Fruit fly (Drosophila melanogaster): ENCODE measurements around the gene Mbs.

The Mbs gene

DNA sequence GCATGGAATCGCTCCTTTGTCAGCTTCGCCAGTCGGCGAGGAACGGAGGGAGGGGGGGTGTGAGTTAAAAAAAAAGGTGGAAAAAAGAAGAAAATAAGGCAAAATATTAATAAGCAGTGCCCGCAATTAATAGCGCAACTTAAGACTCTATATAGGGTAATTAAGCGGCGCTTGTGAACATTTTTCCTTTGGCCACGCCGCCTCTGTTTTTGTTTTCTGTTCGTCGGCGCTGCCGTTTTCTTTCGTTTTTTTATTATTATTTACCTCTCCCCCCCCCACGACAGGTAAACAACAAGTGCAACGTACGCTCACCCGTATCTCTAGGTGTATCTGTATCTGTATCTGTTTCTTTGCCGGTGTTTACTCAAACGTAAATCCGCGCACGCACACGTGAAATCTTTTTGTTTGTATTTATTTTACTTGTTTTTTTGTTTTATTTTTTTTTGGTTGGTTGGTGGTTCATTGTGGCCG, 24.6 kb upstream of the Mbs start:
- TF ChIP-seq pan (optimal IDR thresholded peaks at IDR 0.05): no peak
- TF ChIP-seq psq (optimal IDR thresholded peaks at IDR 0.05): no peak
- no peak for TF ChIP-seq CG8478 (optimal IDR thresholded peaks at IDR 0.05)
- no peak for TF ChIP-seq Dll (optimal IDR thresholded peaks at IDR 0.05)
- TF ChIP-seq usp (GFP tag; optimal IDR thresholded peaks at IDR 0.05): no peak

DNA sequence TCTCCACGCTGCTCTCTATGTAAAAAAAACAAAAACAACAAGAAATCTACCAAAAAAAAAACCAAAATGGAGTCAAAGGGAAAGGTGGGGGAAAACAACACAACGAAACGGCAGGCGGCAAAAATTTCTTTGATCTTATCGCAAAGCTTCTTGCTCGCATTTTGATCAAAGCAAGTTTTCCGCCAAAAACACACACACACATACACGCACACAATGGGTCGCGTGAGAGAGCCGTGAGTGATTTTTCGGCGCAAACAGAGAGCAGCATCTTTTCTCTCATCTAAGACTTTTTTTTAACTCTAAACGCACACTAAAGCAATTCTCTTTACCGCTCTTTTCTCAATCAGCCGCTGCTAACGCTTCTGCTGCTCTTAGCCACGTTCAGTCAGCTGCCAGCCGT, 22.8 kb upstream of the Mbs start:
- TF ChIP-seq Dll (optimal IDR thresholded peaks at IDR 0.05): no peak
- no peak for TF ChIP-seq CG8478 (optimal IDR thresholded peaks at IDR 0.05)
- TF ChIP-seq pan (optimal IDR thresholded peaks at IDR 0.05): no peak
- no peak for TF ChIP-seq EcR (GFP tag; optimal IDR thresholded peaks at IDR 0.05)

DNA sequence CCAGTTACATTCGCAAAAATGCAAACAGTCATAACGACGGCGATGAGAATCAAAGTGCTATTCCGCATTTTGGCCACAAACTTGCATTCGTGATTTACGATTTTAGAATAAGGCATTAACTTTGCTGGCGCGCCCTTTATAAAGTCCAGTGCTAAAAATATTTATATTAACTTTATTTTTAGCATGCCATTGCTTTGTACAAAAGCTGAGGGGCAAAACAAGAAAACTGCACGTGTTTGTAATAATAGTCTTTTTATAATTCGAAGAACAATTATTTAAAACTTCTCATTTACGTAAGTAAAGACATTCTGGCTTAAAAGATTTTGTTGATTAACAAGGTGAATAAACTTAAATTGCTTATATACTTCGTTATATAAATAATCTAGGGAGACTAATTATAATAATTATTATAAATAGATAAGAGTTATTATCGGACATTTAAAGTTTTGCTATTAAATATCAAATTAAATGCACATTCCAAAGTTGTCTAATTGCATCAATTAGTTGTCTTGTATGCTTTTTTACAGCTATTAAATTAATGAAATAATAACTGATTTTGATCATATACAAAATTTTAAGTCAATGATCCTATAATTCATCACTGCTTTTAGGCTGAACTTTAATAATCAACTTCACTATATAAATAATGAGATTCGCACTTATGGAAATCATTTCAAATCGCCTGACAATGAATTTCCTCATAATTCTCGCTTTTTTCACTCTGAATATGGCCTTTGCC, 18.5 kb upstream of the Mbs start, which contains the start of the genes CG42717 and CG42716:
CG42717 (minus strand) TSS at position 101 of the 739 bp plus-strand sequence.
CG42716 (plus strand) TSS at position 689 of the 739 bp plus-strand sequence.
- no peak for TF ChIP-seq EcR (GFP tag; optimal IDR thresholded peaks at IDR 0.05)
- TF ChIP-seq pan (optimal IDR thresholded peaks at IDR 0.05): no peak
- TF ChIP-seq CG8478 (optimal IDR thresholded peaks at IDR 0.05): no peak
- no peak for TF ChIP-seq Dll (optimal IDR thresholded peaks at IDR 0.05)
- no peak for TF ChIP-seq psq (optimal IDR thresholded peaks at IDR 0.05)
- TF ChIP-seq usp (GFP tag; optimal IDR thresholded peaks at IDR 0.05): no peak

DNA sequence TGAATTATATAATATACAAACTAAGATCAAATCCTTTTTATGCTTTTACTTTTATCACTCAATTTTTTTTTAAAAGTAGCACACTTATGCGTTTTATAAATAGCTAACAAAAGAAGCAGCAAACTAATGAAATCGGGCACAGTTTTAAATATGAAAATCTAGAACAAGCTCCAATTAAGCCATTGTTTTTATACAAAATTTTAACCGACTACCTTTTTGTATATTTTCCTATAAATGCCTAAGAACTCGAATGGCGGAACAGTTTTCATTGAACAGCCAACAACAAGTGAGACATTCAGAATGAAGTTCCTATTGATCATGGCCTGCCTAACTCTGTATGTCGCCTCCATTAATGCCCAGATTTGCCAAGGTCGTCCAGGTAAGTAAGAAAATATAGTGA, 17.5 kb upstream of the Mbs start, which contains the start of gene CG42538:
CG42538 (plus strand) TSS at position 301 of the 400 bp plus-strand sequence.
- no peak for TF ChIP-seq psq (optimal IDR thresholded peaks at IDR 0.05)
- no peak for TF ChIP-seq Dll (optimal IDR thresholded peaks at IDR 0.05)
- TF ChIP-seq usp (GFP tag; optimal IDR thresholded peaks at IDR 0.05): no peak
- TF ChIP-seq pan (optimal IDR thresholded peaks at IDR 0.05): no peak
- TF ChIP-seq EcR (GFP tag; optimal IDR thresholded peaks at IDR 0.05): no peak
- TF ChIP-seq CG8478 (optimal IDR thresholded peaks at IDR 0.05): no peak

DNA sequence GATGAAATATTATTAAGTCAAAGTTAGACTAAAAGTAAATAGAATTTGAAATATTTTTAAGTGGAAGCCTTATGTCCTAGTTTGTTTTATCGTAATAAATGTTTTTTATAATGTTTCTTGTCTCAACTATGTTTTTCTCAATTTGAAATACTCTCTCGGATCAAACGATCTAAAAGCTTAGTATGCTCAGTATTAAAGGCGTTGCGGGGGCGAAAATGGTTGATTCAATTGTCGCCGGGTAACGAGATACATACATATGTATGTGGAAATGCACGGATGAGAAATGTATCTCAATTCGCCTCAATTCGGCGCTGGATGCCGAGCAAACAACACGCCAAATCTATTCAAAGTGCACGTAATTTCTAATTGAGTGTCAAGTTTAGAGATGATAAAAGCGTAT, 16.6 kb upstream of the Mbs start, which contains the start of gene CG5895:
CG5895 (plus strand) TSS at position 301 of the 400 bp plus-strand sequence.
- no peak for TF ChIP-seq pan (optimal IDR thresholded peaks at IDR 0.05)
- TF ChIP-seq CG8478 (optimal IDR thresholded peaks at IDR 0.05): no peak
- TF ChIP-seq EcR (GFP tag; optimal IDR thresholded peaks at IDR 0.05): no peak
- TF ChIP-seq Dll (optimal IDR thresholded peaks at IDR 0.05): no peak
- no peak for TF ChIP-seq usp (GFP tag; optimal IDR thresholded peaks at IDR 0.05)
- no peak for TF ChIP-seq psq (optimal IDR thresholded peaks at IDR 0.05)

DNA sequence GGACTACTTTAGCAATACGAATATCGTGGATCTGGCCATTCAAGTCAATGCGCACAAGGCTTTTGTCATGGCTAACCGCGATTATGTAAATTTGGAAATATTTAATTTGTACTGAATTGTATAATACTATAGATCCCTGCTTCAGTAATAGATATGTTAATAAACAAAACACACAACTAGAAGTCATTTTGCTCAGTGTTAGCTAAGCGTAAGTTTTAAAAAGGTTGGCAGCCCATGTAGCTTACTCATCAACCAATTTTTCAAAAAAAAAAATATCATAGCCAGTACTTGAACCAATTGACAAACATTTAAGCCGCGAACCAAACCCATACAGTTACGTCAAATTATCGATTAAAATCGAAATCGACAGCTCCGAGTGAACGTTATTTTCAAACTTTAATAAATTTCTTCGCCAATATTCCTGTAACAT, 14.7 kb upstream of the Mbs start:
- TF ChIP-seq Dll (optimal IDR thresholded peaks at IDR 0.05) (no peak), CG8478 (optimal IDR thresholded peaks at IDR 0.05) (no peak), pan (optimal IDR thresholded peaks at IDR 0.05) (no peak), psq (optimal IDR thresholded peaks at IDR 0.05) (no peak), usp (GFP tag; optimal IDR thresholded peaks at IDR 0.05) (no peak), EcR (GFP tag; optimal IDR thresholded peaks at IDR 0.05) (no peak)

DNA sequence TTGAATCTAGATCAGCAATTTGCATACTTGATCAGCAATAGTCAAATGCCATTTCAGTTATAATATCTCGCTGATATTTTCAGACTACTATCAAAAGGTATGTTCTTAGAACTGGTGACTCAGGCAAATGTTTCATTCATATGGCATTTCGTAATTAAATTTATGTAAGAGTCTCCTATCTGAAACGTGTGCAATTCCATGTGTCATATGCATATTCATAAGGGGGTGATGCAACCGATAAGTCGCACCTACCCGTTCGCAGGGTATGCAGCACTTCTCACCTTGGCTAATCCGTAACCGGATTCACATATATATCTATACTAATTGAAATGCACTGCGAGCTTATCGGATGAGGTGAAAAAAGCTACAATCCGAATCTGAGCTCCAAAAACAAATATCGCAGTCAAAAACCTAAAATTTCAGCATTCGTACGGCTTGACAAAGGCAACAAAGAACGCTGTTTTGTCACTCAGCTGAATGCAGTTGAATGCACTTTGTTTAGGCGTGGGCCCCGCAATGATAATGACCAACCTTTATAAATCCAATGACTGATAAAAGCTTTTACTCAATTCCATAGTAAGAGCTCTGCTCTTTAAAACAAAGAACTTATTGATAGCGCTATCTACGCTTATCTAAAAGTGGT, 13.9 kb upstream of the Mbs start:
- TF ChIP-seq EcR (GFP tag; optimal IDR thresholded peaks at IDR 0.05) (peak; percentile 33 to 59), CG8478 (optimal IDR thresholded peaks at IDR 0.05) (no peak), pan (optimal IDR thresholded peaks at IDR 0.05) (no peak)

DNA sequence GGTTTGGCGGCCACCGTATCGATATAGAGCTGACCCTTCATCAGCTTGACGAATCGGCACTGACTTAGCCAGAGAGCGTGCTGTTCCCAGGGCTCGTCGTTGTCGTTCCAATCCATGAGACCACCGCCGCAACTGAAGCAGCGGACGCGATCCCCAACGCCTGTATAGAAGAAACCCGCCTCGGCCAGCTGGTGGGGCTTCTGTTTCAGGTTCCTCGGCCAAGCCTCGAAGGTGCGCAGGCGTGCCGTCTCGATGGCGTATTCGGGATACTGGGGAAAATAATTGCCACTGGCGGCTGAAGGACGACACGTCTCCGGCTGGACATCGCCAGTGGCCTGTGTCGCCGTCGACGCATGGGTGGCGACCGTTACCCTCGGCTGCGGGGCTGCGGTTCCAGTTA, 12.7 kb upstream of the Mbs start:
- TF ChIP-seq EcR (GFP tag; optimal IDR thresholded peaks at IDR 0.05): no peak
- TF ChIP-seq pan (optimal IDR thresholded peaks at IDR 0.05): no peak

DNA sequence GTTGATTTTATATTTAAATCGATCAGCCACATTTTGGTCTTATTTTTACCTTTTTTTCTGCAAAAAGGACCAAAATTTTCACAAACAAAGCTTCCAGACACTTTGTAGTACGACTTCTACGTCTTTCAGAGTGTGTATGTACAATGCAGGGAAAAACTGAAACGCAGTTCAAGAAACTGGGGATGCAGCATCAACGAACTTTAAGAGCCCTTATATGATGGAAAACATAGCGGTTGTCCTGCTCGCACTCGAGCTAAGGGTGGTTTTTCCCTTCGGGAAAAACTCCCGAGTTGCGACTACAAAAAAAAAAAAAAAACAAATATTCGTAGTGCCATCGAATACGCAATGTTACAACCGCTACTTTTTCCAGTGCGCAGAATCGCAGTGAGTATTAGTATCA, 11.4 kb upstream of the Mbs start:
- TF ChIP-seq EcR (GFP tag; optimal IDR thresholded peaks at IDR 0.05): no peak
- no peak for TF ChIP-seq pan (optimal IDR thresholded peaks at IDR 0.05)
- TF ChIP-seq CG8478 (optimal IDR thresholded peaks at IDR 0.05): no peak
- TF ChIP-seq Dll (optimal IDR thresholded peaks at IDR 0.05): no peak
- no peak for TF ChIP-seq usp (GFP tag; optimal IDR thresholded peaks at IDR 0.05)
- no peak for TF ChIP-seq psq (optimal IDR thresholded peaks at IDR 0.05)

DNA sequence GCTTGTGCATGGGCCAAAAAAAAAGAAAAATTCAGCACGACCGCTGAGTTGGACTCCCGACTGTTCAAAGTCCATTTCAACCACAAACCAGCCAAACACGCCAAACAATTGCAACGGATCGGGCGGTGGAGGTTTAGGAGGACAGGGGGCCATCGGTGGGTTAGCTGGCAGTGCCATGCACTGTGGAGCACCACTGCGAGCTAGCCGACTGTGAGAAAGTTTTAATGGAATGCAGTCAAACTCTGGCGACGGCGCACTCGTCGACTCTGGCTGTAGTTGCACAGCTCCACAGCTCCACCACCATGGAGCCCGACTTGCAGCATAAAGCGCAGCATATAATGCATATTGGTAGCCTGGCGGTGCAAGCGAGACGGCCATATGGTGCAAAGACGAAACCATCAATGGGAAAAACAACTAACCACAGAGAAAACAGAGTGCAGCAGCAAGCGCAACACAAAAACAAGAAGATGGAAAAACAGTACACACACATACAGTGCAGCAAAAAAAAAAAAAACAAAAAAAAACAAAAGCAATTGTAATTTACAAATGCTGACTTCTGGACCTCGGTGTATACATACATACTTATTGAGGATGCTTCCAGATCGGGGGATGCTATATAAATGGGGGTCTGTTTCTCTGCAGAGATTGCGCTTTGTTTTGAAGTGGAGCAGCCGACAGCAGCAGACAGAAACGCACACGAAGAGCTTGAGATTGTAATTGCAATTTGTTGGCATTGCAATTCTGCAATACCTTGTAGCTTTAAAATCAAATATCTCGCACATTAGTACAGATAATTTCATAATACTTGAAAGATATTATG, 10.3 kb upstream of the Mbs start:
- no peak for TF ChIP-seq pan (optimal IDR thresholded peaks at IDR 0.05)
- TF ChIP-seq Dll (optimal IDR thresholded peaks at IDR 0.05): no peak
- peak in 1 of 2 experiments; percentile 0 for TF ChIP-seq EcR (GFP tag; optimal IDR thresholded peaks at IDR 0.05)
- no peak for TF ChIP-seq psq (optimal IDR thresholded peaks at IDR 0.05)

DNA sequence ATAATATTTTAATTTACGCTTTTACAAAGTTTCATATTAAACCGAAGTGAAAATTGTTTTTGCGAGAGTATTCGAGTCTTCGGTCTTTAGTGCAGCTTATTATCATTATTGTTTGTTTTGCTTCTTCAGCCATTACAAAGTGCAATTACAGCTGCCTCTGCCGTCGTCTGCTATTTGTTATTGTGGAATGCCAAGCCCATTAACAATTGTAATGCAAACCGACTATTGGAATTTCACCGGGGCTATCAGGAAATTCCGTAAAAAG, 9.7 kb upstream of the Mbs start:
- no peak for TF ChIP-seq Dll (optimal IDR thresholded peaks at IDR 0.05)
- TF ChIP-seq EcR (GFP tag; optimal IDR thresholded peaks at IDR 0.05): no peak
- no peak for TF ChIP-seq usp (GFP tag; optimal IDR thresholded peaks at IDR 0.05)
- TF ChIP-seq pan (optimal IDR thresholded peaks at IDR 0.05): no peak
- TF ChIP-seq CG8478 (optimal IDR thresholded peaks at IDR 0.05): no peak
- TF ChIP-seq psq (optimal IDR thresholded peaks at IDR 0.05): no peak

DNA sequence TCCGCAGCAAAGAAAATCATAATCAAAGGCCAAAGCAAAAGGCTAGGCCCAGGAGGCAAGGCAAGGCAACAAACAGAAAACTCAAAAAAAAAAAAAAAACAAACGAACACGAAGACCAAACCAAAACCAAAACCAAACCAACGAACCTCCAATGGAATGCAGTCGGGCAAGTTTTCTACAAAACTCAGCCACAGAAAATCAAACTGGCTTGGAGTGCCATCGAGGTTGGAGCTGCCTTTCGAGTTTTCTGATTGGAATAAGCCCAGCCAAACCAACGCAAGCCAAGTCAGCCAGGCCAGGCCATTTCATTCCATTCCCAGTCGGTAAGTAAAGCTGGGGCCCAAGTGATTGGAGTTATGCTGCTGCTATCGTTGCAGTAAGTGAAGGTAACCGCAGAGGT, 9.1 kb upstream of the Mbs start:
- TF ChIP-seq EcR (GFP tag; optimal IDR thresholded peaks at IDR 0.05) (peak in 1 of 2 experiments; percentile 10), Dll (optimal IDR thresholded peaks at IDR 0.05) (no peak), usp (GFP tag; optimal IDR thresholded peaks at IDR 0.05) (no peak), psq (optimal IDR thresholded peaks at IDR 0.05) (no peak), pan (optimal IDR thresholded peaks at IDR 0.05) (no peak), CG8478 (optimal IDR thresholded peaks at IDR 0.05) (no peak)
